Fruit fly (Drosophila melanogaster): ENCODE data around the gene Asciz.

DNA sequence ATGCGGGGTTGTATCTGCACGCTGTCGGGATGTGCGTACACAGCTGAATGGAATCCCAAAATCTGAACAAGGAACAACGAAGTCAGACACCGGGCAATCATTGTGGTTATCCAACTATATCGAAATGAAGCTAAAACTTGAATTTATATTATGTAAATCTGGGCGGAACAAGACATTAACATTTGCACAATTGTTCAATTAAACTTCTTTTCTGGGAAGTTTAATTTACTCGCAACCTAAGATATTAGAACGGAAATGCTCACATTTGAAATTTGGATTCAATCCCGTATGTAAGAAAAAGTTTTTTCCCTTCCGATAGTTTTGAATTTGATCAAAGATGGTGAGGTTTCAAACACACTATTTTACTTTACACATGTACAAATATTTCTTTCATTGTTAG, 40.2 kb upstream of the Asciz start, which contains the start of gene CG33160:
- TF ChIP-seq cnc (optimal IDR thresholded peaks at IDR 0.05), result no peak
- TF ChIP-seq ovo (GFP tag; optimal IDR thresholded peaks at IDR 0.05), result no peak
- TF ChIP-seq CG12768 (GFP tag; optimal IDR thresholded peaks at IDR 0.05), result no peak
- no peak for TF ChIP-seq Clk (GFP tag; optimal IDR thresholded peaks at IDR 0.05)
- no peak for TF ChIP-seq Mnt (GFP tag; optimal IDR thresholded peaks at IDR 0.05)
- no peak for TF ChIP-seq tj (GFP tag; optimal IDR thresholded peaks at IDR 0.05)
- TF ChIP-seq pad (GFP tag; optimal IDR thresholded peaks at IDR 0.05), result no peak
- no peak for TF ChIP-seq CG7045 (GFP tag; optimal IDR thresholded peaks at IDR 0.05)
- TF ChIP-seq Crg-1 (GFP tag; optimal IDR thresholded peaks at IDR 0.05), result no peak
- TF ChIP-seq Hr96 (GFP tag; optimal IDR thresholded peaks at IDR 0.05), result no peak
